Fruit fly (Drosophila melanogaster) whole organism, larva: ENCODE data around the gene Coq2.

ENCODE experiments used
- noc ChIP-seq: fragments of 200-800 bp; sonication (Bioruptor generic); optimal IDR thresholded peaks from 3 replicates; lab custom pipeline; 2019; ENCODE audit warnings: missing biosample characterization, mild to moderate bottlenecking, missing genetic modification characterization, moderate library complexity

Gene Coq2

dm6 chr3R:8310678-8311077 lies 5.7 kb downstream of the Coq2 start, which contains the start of gene CG11693:
CG11693 (minus strand) TSS chr3R:8310778.
- TF ChIP-seq noc (tag; lab: Kevin White, UChicago), result no peak

dm6 chr3R:8308515-8308959 lies 7.8 kb downstream of the Coq2 start, which contains the start of gene tex:
tex (minus strand) TSS chr3R:8308645.
- TF ChIP-seq noc (tag; lab: Kevin White, UChicago), result no peak

dm6 chr3R:8307283-8307682 lies 9.1 kb downstream of the Coq2 start:
- no peak for TF ChIP-seq noc (tag; lab: Kevin White, UChicago)

dm6 chr3R:8306927-8307261 lies 9.4 kb downstream of the Coq2 start:
- no peak for TF ChIP-seq noc (tag; lab: Kevin White, UChicago)

dm6 chr3R:8306188-8306926 lies 10.0 kb downstream of the Coq2 start:
- no peak for TF ChIP-seq noc (tag; lab: Kevin White, UChicago)

- TF ChIP-seq noc (tag; lab: Kevin White, UChicago), result no peak
These were observed 11.2 kb downstream of the Coq2 start, which contains the start of gene Sgt1 for dm6 chr3R:8305110-8305509. Sgt1 (minus strand) TSS chr3R:8305274.

dm6 chr3R:8303848-8304247 lies 12.5 kb downstream of the Coq2 start, which contains the start of gene nac:
nac (minus strand) TSS chr3R:8304023.
- no peak for TF ChIP-seq noc (tag; lab: Kevin White, UChicago)

- no peak for TF ChIP-seq noc (tag; lab: Kevin White, UChicago)
These were observed 15.2 kb downstream of the Coq2 start, which contains the start of the genes CG9626 and mRpL1 for dm6 chr3R:8300928-8301752. CG9626 (minus strand) TSS chr3R:8300978. mRpL1 (plus strand) TSS chr3R:8301440.

- no peak for TF ChIP-seq noc (tag; lab: Kevin White, UChicago)
These were observed 24.3 kb downstream of the Coq2 start, which contains the start of gene CG31463 for dm6 chr3R:8292034-8292433. CG31463 (plus strand) TSS chr3R:8292335.

dm6 chr3R:8290940-8291339 lies 25.4 kb downstream of the Coq2 start, which contains the start of gene CG31464:
CG31464 (plus strand) TSS chr3R:8291240.
- no peak for TF ChIP-seq noc (tag; lab: Kevin White, UChicago)

- TF ChIP-seq noc (tag; lab: Kevin White, UChicago), result no peak
These were observed 25.9 kb downstream of the Coq2 start, which contains the start of gene CG11672 for dm6 chr3R:8290478-8290877. CG11672 (minus strand) TSS chr3R:8290578.

- TF ChIP-seq noc (tag; lab: Kevin White, UChicago), result no peak
These were observed 27.6 kb downstream of the Coq2 start for dm6 chr3R:8288790-8289189.

dm6 chr3R:8287697-8288096 lies 28.6 kb downstream of the Coq2 start, which contains the start of gene Nazo:
Nazo (plus strand) TSS chr3R:8287876.
- no peak for TF ChIP-seq noc (tag; lab: Kevin White, UChicago)

- TF ChIP-seq noc (tag; lab: Kevin White, UChicago), result no peak
These were observed 30.5 kb downstream of the Coq2 start for dm6 chr3R:8285727-8286344.

- no peak for TF ChIP-seq noc (tag; lab: Kevin White, UChicago)
These were observed 32.1 kb downstream of the Coq2 start for dm6 chr3R:8284234-8284633.
